In the genomic region with DNA sequence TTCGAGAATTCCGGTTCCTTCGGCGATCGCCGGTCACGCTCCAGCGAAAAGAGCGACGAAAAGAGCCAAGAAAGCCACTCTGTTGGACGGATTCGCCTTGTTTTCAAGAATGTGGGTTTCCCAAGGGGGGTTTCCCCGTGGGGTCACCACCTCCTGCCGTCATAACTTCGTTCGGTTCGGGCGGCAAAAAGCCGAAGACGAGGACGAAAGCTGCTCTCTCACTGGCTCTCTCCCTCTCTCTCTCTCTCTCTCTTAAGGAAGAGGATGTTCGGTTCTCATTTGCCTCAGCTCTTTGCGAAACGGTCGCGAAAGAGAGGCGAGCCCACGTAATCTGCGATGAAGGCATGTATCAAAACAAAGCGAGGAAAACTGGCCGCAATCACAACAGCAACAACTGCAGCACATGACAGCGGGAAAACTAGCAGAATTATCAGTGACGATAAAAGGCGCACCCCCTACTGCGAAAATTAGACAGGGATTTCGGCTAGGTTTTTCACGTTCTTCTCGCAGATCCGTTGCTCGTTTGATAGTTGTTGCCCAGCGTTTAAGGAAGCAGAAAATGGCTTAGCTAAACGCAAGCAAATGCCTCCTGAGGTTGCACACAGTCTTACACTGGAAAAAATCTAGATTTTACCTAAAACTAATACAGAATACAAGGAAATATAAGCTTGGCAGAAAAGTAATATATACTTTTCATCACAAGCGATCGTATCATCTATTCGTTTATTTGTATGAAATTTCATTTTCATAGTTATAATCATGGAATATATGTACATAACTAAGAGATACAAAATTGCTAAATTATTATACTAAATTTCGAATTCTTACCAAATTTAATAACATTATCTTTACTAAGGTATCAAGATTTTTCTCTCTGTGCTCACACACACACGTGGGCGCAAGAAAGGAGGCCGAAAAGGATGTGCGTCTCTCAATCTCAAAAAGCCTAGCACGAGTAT, we compare ENCODE assay signal across 3 fruit fly cellular contexts.
TF ChIP-seq lines count a peak whose summit lies in the region.

Gene dan, plus strand, starts transcription at position 900 of the 959 bp plus-strand sequence.

TF ChIP-seq in whole organism, embryonic, 481 proteins besides CTCF, POLR2A, EP300 and RAD21 (continued from another document and continues in another):
- no peak for TF ChIP-seq Awh (GFP tag; IDR thresholded peaks at IDR 0.05; lab: Robert Waterston, UW)
- no peak for TF ChIP-seq CG2116 (GFP tag; optimal IDR thresholded peaks at IDR 0.05; lab: Kevin White, UChicago)
- TF ChIP-seq pum (GFP tag; optimal IDR thresholded peaks at IDR 0.05; lab: Kevin White, UChicago): no peak
- no peak for TF ChIP-seq nau (GFP tag; optimal IDR thresholded peaks at IDR 0.05; lab: Kevin White, UChicago)
- TF ChIP-seq zf30C (GFP tag; optimal IDR thresholded peaks at IDR 0.05; lab: Kevin White, UChicago): peak; percentile 86
- TF ChIP-seq nerfin-2 (GFP tag; IDR thresholded peaks at IDR 0.05; lab: Robert Waterston, UW; ENCODE audit: partially characterized antibody): no peak
- no peak for TF ChIP-seq CG12236 (GFP tag; optimal IDR thresholded peaks at IDR 0.05; lab: Kevin White, UChicago)
- TF ChIP-seq PHDP (tag; optimal IDR thresholded peaks at IDR 0.05; lab: Kevin White, UChicago): peak; percentile 49
- no peak for TF ChIP-seq Nf-YB (GFP tag; optimal IDR thresholded peaks at IDR 0.05; lab: Kevin White, UChicago)
- TF ChIP-seq dmrt99B (tag; optimal IDR thresholded peaks at IDR 0.05; lab: Kevin White, UChicago): peak; percentile 53
- peak; percentile 12 for TF ChIP-seq ATbp (GFP tag; optimal IDR thresholded peaks at IDR 0.05; lab: Kevin White, UChicago)
- peak; percentile 5 for TF ChIP-seq CG17385 (GFP tag; optimal IDR thresholded peaks at IDR 0.05; lab: Kevin White, UChicago)
- TF ChIP-seq E2f2 (GFP tag; IDR thresholded peaks at IDR 0.05; lab: Robert Waterston, UW): no peak
- TF ChIP-seq Aef1 (GFP tag; IDR thresholded peaks at IDR 0.05; lab: Robert Waterston, UW): no peak
- TF ChIP-seq CG11093 (GFP tag; IDR thresholded peaks at IDR 0.05; lab: Robert Waterston, UW): no peak
- no peak for TF ChIP-seq Spps (tag; optimal IDR thresholded peaks at IDR 0.05; lab: Kevin White, UChicago)
- TF ChIP-seq HHEX (GFP tag; optimal IDR thresholded peaks at IDR 0.05; lab: Kevin White, UChicago): no peak
- no peak for TF ChIP-seq slou (GFP tag; optimal IDR thresholded peaks at IDR 0.05; lab: Kevin White, UChicago)
- TF ChIP-seq grau (tag; optimal IDR thresholded peaks at IDR 0.05; lab: Kevin White, UChicago): peak; percentile 68
- TF ChIP-seq al (GFP tag; IDR thresholded peaks at IDR 0.05; lab: Robert Waterston, UW): no peak
- TF ChIP-seq sug (tag; optimal IDR thresholded peaks at IDR 0.05; lab: Kevin White, UChicago): no peak
- TF ChIP-seq CG1602 (GFP tag; optimal IDR thresholded peaks at IDR 0.05; lab: Kevin White, UChicago): peak; percentile 6
- TF ChIP-seq Nf-YC (tag; optimal IDR thresholded peaks at IDR 0.05; lab: Kevin White, UChicago): peak; percentile 47
- no peak for TF ChIP-seq CG9215 (GFP tag; IDR thresholded peaks at IDR 0.05; lab: Robert Waterston, UW)
- TF ChIP-seq CG31365 (tag; optimal IDR thresholded peaks at IDR 0.05; lab: Kevin White, UChicago): no peak
- peak; percentile 40 for TF ChIP-seq CG4424 (GFP tag; optimal IDR thresholded peaks at IDR 0.05; lab: Kevin White, UChicago)
- no peak for TF ChIP-seq CG18476 (GFP tag; optimal IDR thresholded peaks at IDR 0.05; lab: Kevin White, UChicago)
- peak; percentile 68 for TF ChIP-seq CoRest (tag; optimal IDR thresholded peaks at IDR 0.05; lab: Kevin White, UChicago)
- TF ChIP-seq CG10366 (GFP tag; IDR thresholded peaks at IDR 0.05; lab: Robert Waterston, UW): no peak
- no peak for TF ChIP-seq B-H1 (GFP tag; IDR thresholded peaks at IDR 0.05; lab: Robert Waterston, UW)
- no peak for TF ChIP-seq usp (GFP tag; optimal IDR thresholded peaks at IDR 0.05; lab: Kevin White, UChicago)
- TF ChIP-seq Hand (GFP tag; optimal IDR thresholded peaks at IDR 0.05; lab: Kevin White, UChicago): no peak
- TF ChIP-seq Jarid2 (GFP tag; optimal IDR thresholded peaks at IDR 0.05; lab: Kevin White, UChicago): no peak
- no peak for TF ChIP-seq insv (GFP tag; optimal IDR thresholded peaks at IDR 0.05; lab: Kevin White, UChicago)
- TF ChIP-seq gem (tag; optimal IDR thresholded peaks at IDR 0.05; lab: Kevin White, UChicago): peak; percentile 82
- TF ChIP-seq HLHmδ (GFP tag; optimal IDR thresholded peaks at IDR 0.05; lab: Kevin White, UChicago): no peak
- no peak for TF ChIP-seq CG17912 (GFP tag; optimal IDR thresholded peaks at IDR 0.05; lab: Kevin White, UChicago)
- TF ChIP-seq nerfin-1 (tag; optimal IDR thresholded peaks at IDR 0.05; lab: Kevin White, UChicago): no peak
- no peak for TF ChIP-seq en (GFP tag; optimal IDR thresholded peaks at IDR 0.05; lab: Kevin White, UChicago)
- TF ChIP-seq CG10209 (GFP tag; optimal IDR thresholded peaks at IDR 0.05; lab: Kevin White, UChicago): peak; percentile 47
- TF ChIP-seq CG1832 (GFP tag; optimal IDR thresholded peaks at IDR 0.05; lab: Kevin White, UChicago): peak; percentile 11
- no peak for TF ChIP-seq Vsx1 (GFP tag; optimal IDR thresholded peaks at IDR 0.05; lab: Kevin White, UChicago)

TF ChIP-seq in whole organism, prepupa, 60 proteins besides CTCF, POLR2A, EP300 and RAD21 (continued from another document):
- peak in 1 of 2 experiments; percentile 6 for TF ChIP-seq ss (GFP tag; optimal IDR thresholded peaks at IDR 0.05; lab: Kevin White, UChicago)
- peak; percentile 31 for TF ChIP-seq CG8632 (GFP tag; optimal IDR thresholded peaks at IDR 0.05; lab: Kevin White, UChicago)
- no peak for TF ChIP-seq Blimp-1 (GFP tag; optimal IDR thresholded peaks at IDR 0.05; lab: Kevin White, UChicago)
- no peak for TF ChIP-seq CG6854 (GFP tag; optimal IDR thresholded peaks at IDR 0.05; lab: Kevin White, UChicago)
- TF ChIP-seq CG11762 (GFP tag; optimal IDR thresholded peaks at IDR 0.05; lab: Kevin White, UChicago; ENCODE audit: insufficient read depth): no peak
- TF ChIP-seq CG7368 (GFP tag; optimal IDR thresholded peaks at IDR 0.05; lab: Kevin White, UChicago): no peak
- TF ChIP-seq topi (GFP tag; optimal IDR thresholded peaks at IDR 0.05; lab: Kevin White, UChicago): peak; percentile 34
- peak; percentile 29 for TF ChIP-seq CG32006 (GFP tag; optimal IDR thresholded peaks at IDR 0.05; lab: Kevin White, UChicago)
- no peak for TF ChIP-seq CG9139 (GFP tag; optimal IDR thresholded peaks at IDR 0.05; lab: Kevin White, UChicago)
- peak; percentile 50 for TF ChIP-seq Ets96B (tag; optimal IDR thresholded peaks at IDR 0.05; lab: Kevin White, UChicago)
- no peak for TF ChIP-seq CG4318 (GFP tag; optimal IDR thresholded peaks at IDR 0.05; lab: Kevin White, UChicago)
- peak; percentile 54 for TF ChIP-seq esn (GFP tag; optimal IDR thresholded peaks at IDR 0.05; lab: Kevin White, UChicago)
- TF ChIP-seq CG3032 (tag; optimal IDR thresholded peaks at IDR 0.05; lab: Kevin White, UChicago): peak; percentile 52
- peak; percentile 3 for TF ChIP-seq pdm3 (GFP tag; optimal IDR thresholded peaks at IDR 0.05; lab: Kevin White, UChicago)
- TF ChIP-seq Gug (GFP tag; IDR thresholded peaks at IDR 0.05; lab: Robert Waterston, UW): no peak
- peak; percentile 47 for TF ChIP-seq Eip75B (GFP tag; optimal IDR thresholded peaks at IDR 0.05; lab: Kevin White, UChicago)
- TF ChIP-seq CG11294 (GFP tag; IDR thresholded peaks at IDR 0.05; lab: Robert Waterston, UW): no peak
- TF ChIP-seq Sox102F (GFP tag; optimal IDR thresholded peaks at IDR 0.05; lab: Kevin White, UChicago): peak; percentile 30
- peak; percentile 32 for TF ChIP-seq CG34406 (GFP tag; optimal IDR thresholded peaks at IDR 0.05; lab: Kevin White, UChicago)
- TF ChIP-seq CG6276 (GFP tag; optimal IDR thresholded peaks at IDR 0.05; lab: Kevin White, UChicago): no peak
- no peak for TF ChIP-seq Eip93F (GFP tag; optimal IDR thresholded peaks at IDR 0.05; lab: Kevin White, UChicago)
- TF ChIP-seq cyc (GFP tag; optimal IDR thresholded peaks at IDR 0.05; lab: Kevin White, UChicago): peak; percentile 30
- TF ChIP-seq CG6792 (GFP tag; optimal IDR thresholded peaks at IDR 0.05; lab: Kevin White, UChicago): peak; percentile 14
- TF ChIP-seq Sox15 (GFP tag; optimal IDR thresholded peaks at IDR 0.05; lab: Kevin White, UChicago): no peak
- peak in 1 of 2 experiments; percentile 32 for TF ChIP-seq salr (GFP tag; optimal IDR thresholded peaks at IDR 0.05; lab: Kevin White, UChicago)
- TF ChIP-seq Ets21C (GFP tag; optimal IDR thresholded peaks at IDR 0.05; lab: Kevin White, UChicago): no peak
- TF ChIP-seq Hr38 (GFP tag; optimal IDR thresholded peaks at IDR 0.05; lab: Kevin White, UChicago): no peak
- peak; percentile 35; the same call in 1 of the 3 replicates for TF ChIP-seq CG8119 (GFP tag; IDR thresholded peaks at IDR 0.05; lab: Robert Waterston, UW)
- TF ChIP-seq Met (GFP tag; optimal IDR thresholded peaks at IDR 0.05; lab: Kevin White, UChicago): peak; percentile 21
- 0 out of 3 replicates have a peak, but pooled peaks have one; percentile 19 for TF ChIP-seq CG6163 (GFP tag; IDR thresholded peaks at IDR 0.05; lab: Robert Waterston, UW)
- TF ChIP-seq Hr39 (GFP tag; optimal IDR thresholded peaks at IDR 0.05; lab: Kevin White, UChicago): no peak
- peak; percentile 4 for TF ChIP-seq achi (GFP tag; optimal IDR thresholded peaks at IDR 0.05; lab: Kevin White, UChicago)
- TF ChIP-seq CG11902 (GFP tag; optimal IDR thresholded peaks at IDR 0.05; lab: Kevin White, UChicago): no peak
- no peak for TF ChIP-seq fkh (GFP tag; optimal IDR thresholded peaks at IDR 0.05; lab: Kevin White, UChicago)
- no peak for TF ChIP-seq Smox (GFP tag; optimal IDR thresholded peaks at IDR 0.05; lab: Kevin White, UChicago)

TF ChIP-seq in whole organism, wandering third instar larva, 38 proteins besides CTCF, POLR2A, EP300 and RAD21 (continued from another document):
- TF ChIP-seq Hr83 (GFP tag; optimal IDR thresholded peaks at IDR 0.05; lab: Kevin White, UChicago; ENCODE audit: poor library complexity, severe bottlenecking) (peak; percentile 38), Dfd (GFP tag; optimal IDR thresholded peaks at IDR 0.05; lab: Kevin White, UChicago) (no peak), Vsx2 (GFP tag; optimal IDR thresholded peaks at IDR 0.05; lab: Kevin White, UChicago; ENCODE audit: partially characterized antibody) (peak; percentile 67), dl (GFP tag; optimal IDR thresholded peaks at IDR 0.05; lab: Kevin White, UChicago; ENCODE audit: insufficient read depth in 1 of 2, partially characterized antibody in 2 of 2) (peak; percentile 89 to 91), Myc (optimal IDR thresholded peaks at IDR 0.05; lab: Kevin White, UChicago) (no peak), fru (GFP tag; optimal IDR thresholded peaks at IDR 0.05; lab: Kevin White, UChicago) (peak; percentile 41)
TF ChIP-seq in whole organism, wandering third instar larva: peak in this region for 14.
